Fruit fly (Drosophila melanogaster) S2 (cell line): Measurements from ENCODE around the gene CG4597.

ENCODE experiments used
- CG8478 ChIP-seq: fragments of >200 bp; optimal IDR thresholded peaks from 2 replicates; lab custom pipeline; 2018
- CTCF ChIP-seq, 2 experiments: fragments of >200 bp; optimal IDR thresholded peaks; 2 replicates each; lab custom pipeline; 2018

dm6 chr3L:5176789-5177188 lies 47.5 kb downstream of the CG4597 start:
- TF ChIP-seq CG8478 (lab: Kevin White, UChicago) (no peak), CTCF (optimal IDR thresholded peaks at IDR 0.05; lab: Kevin White, UChicago) (no peak)
